Worm (Caenorhabditis elegans): Measurements from ENCODE around the gene nhr-110.

DNA sequence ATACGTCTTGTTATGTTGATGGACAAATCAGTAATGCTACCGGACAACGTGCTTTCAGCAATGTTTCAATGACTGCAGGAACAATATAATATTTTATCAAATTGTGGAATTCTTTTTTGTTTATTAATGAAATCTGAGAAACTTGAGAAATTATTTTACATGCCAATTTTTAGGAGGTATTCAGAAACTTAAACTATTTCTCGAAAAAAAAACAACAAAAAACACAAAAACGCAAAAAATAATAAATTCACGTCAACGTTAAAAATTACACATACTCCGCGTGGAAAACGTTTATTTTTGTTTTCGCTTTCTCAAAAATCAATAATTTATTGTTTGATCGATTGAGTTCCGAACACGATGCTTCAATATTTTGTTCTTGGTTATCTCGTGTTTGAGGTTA is 18.0 kb upstream of the nhr-110 start, which contains the start of gene Y46H3D.1:
- TF ChIP-seq akir-1 (GFP tag; optimal IDR thresholded peaks at IDR 0.05) (no peak), lin-54 (GFP tag; optimal IDR thresholded peaks at IDR 0.05) (no peak), mes-4 (tag; optimal IDR thresholded peaks at IDR 0.05) (no peak), nhr-90 (tag; optimal IDR thresholded peaks at IDR 0.05) (no peak), lin-40 (tag; optimal IDR thresholded peaks at IDR 0.05) (no peak), pha-4 (tag; optimal IDR thresholded peaks at IDR 0.05) (no peak), F57A8.1 (GFP tag; optimal IDR thresholded peaks at IDR 0.05) (no peak), nhr-80 (tag; optimal IDR thresholded peaks at IDR 0.05) (no peak), bed-2 (GFP tag; IDR thresholded peaks at IDR 0.05) (no peak), cebp-1 (GFP tag; IDR thresholded peaks at IDR 0.05) (no peak), cebp-1 (tag; optimal IDR thresholded peaks at IDR 0.05) (no peak)
